Worm (Caenorhabditis elegans) whole organism, late embryonic: ENCODE results near the gene clec-256.

ENCODE experiments used
- dmd-4 ChIP-seq: sonication (generic microtip); optimal IDR thresholded peaks from 2 replicates; lab custom pipeline; 2016; ENCODE audit warnings: borderline replicate concordance, missing genetic modification characterization, missing compliant biosample characterization
- hlh-30 ChIP-seq: sonication (generic microtip); optimal IDR thresholded peaks from 2 replicates; lab custom pipeline; 2017; ENCODE audit warnings: antibody characterized with exemption, missing genetic modification characterization, missing compliant biosample characterization; ENCODE audit not compliant: insufficient read depth
- nhr-11 ChIP-seq: fragments of 150-350 bp; optimal IDR thresholded peaks from 2 replicates; lab custom pipeline; 2014; ENCODE audit warnings: missing biosample characterization, missing genetic modification characterization
- pqm-1 ChIP-seq: sonication (generic microtip); optimal IDR thresholded peaks from 2 replicates; lab custom pipeline; 2016; ENCODE audit warnings: missing genetic modification characterization, missing compliant biosample characterization

DNA sequence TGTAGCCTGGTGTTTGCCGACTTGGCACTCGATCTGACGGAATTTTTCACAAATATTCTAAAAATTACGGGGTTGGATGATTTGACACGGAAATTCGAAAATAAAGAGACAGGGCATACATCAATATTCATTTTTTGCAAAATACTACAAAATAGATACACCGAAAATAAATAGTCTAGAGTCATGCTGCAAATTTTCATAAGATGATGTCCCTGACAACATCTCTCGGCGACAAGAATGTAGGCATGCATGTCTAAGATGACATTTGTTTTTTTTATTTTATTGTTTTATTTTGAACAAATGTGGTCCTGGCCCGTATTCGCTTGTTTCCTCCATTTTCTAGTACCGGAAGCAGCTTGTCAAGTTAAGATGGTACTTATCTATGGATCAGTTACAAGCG lies at the start of gene clec-256:
- TF ChIP-seq pqm-1 (tag; lab: Kevin White, UChicago) (no peak), nhr-11 (tag; lab: Kevin White, UChicago) (no peak), hlh-30 (tag; lab: Kevin White, UChicago) (no peak), dmd-4 (tag; lab: Kevin White, UChicago) (no peak)
